Worm (Caenorhabditis elegans) whole organism, early embryonic: ENCODE measurements around the gene ZK1127.3.

Experiments
- B0310.2 ChIP-seq: sonication (generic microtip); optimal IDR thresholded peaks from 2 replicates; lab custom pipeline; 2016; ENCODE audit warnings: mild to moderate bottlenecking, missing genetic modification characterization, missing compliant biosample characterization
- F13C5.2 ChIP-seq: sonication (generic microtip); optimal IDR thresholded peaks from 2 replicates; lab custom pipeline; 2017; ENCODE audit warnings: mild to moderate bottlenecking, missing genetic modification characterization, inconsistent platforms, missing compliant biosample characterization
- ama-1 ChIP-seq: fragments of 150-350 bp; optimal IDR thresholded peaks from 2 replicates; lab custom pipeline; 2014
- ceh-36 ChIP-seq: sonication (generic microtip); optimal IDR thresholded peaks from 2 replicates; lab custom pipeline; 2016; ENCODE audit warnings: missing genetic modification characterization, inconsistent platforms, missing compliant biosample characterization
- ets-7 ChIP-seq: sonication (generic microtip); optimal IDR thresholded peaks from 2 replicates; lab custom pipeline; 2016; ENCODE audit warnings: missing genotype, missing genetic modification characterization, missing compliant biosample characterization
- flt-1 ChIP-seq: fragments of 200-800 bp; sonication (Bioruptor generic); IDR thresholded peaks from 2 replicates; pipeline ENCODE4 v1.3.6; 2022; ENCODE audit warnings: missing genetic modification characterization, missing compliant biosample characterization
- hnd-1 ChIP-seq: sonication (generic microtip); optimal IDR thresholded peaks from 2 replicates; lab custom pipeline; 2016; ENCODE audit warnings: missing genetic modification characterization, missing compliant biosample characterization
- sea-1 ChIP-seq: fragments of 200-800 bp; sonication (Bioruptor generic); conservative IDR thresholded peaks from 2 replicates; pipeline ENCODE4 v1.3.6; 2022; ENCODE audit warnings: missing genetic modification characterization, missing compliant biosample characterization
- tbx-11 ChIP-seq: fragments of 200-800 bp; sonication (Bioruptor generic); IDR thresholded peaks from 2 replicates; pipeline ENCODE4 v1.3.6; 2022; ENCODE audit warnings: missing genetic modification characterization, missing compliant biosample characterization
- tbx-37 ChIP-seq: fragments of 200-800 bp; sonication (Bioruptor generic); conservative IDR thresholded peaks from 2 replicates; pipeline ENCODE4 v1.3.6; 2022; ENCODE audit warnings: missing genetic modification reagents, missing genetic modification characterization, missing compliant biosample characterization
- tra-4 ChIP-seq: sonication (generic microtip); optimal IDR thresholded peaks from 2 replicates; lab custom pipeline; 2017; ENCODE audit warnings: missing genetic modification characterization, missing compliant biosample characterization

ce11 chrII:7056328-7056727 is 1.2 kb downstream of the ZK1127.3 start:
- TF ChIP-seq F13C5.2 (no peak), ets-7 (tag; lab: Kevin White, UChicago) (no peak), ceh-36 (tag; lab: Kevin White, UChicago) (no peak), ama-1 (lab: Kevin White, UChicago) (no peak), B0310.2 (no peak), sea-1 (GFP tag; lab: Robert Waterston, UW) (no peak), flt-1 (no peak), tbx-11 (GFP tag; lab: Robert Waterston, UW) (no peak), tra-4 (tag; lab: Kevin White, UChicago) (no peak), tbx-37 (no peak), hnd-1 (no peak)
